Worm (Caenorhabditis elegans) whole organism, early embryonic: ENCODE measurements around the gene skpo-3.

Experiments used
- F13C5.2 ChIP-seq: sonication (generic microtip); optimal IDR thresholded peaks from 2 replicates; lab custom pipeline; 2017; ENCODE audit warnings: mild to moderate bottlenecking, missing genetic modification characterization, inconsistent platforms, missing compliant biosample characterization
- aly-1 ChIP-seq: sonication (generic microtip); optimal IDR thresholded peaks from 2 replicates; lab custom pipeline; 2016; ENCODE audit warnings: missing genetic modification characterization, missing compliant biosample characterization
- scrt-1 ChIP-seq: fragments of 200-800 bp; sonication (Bioruptor generic); IDR thresholded peaks from 2 replicates; pipeline ENCODE4 v1.3.6; 2022; ENCODE audit warnings: missing genetic modification characterization, missing compliant biosample characterization
- tbx-11 ChIP-seq: fragments of 200-800 bp; sonication (Bioruptor generic); IDR thresholded peaks from 2 replicates; pipeline ENCODE4 v1.3.6; 2022; ENCODE audit warnings: missing genetic modification characterization, missing compliant biosample characterization

- no peak for TF ChIP-seq F13C5.2 (tag; lab: Kevin White, UChicago)
- TF ChIP-seq scrt-1 (GFP tag; lab: Robert Waterston, UW): no peak
- TF ChIP-seq aly-1 (tag; lab: Kevin White, UChicago): no peak
- TF ChIP-seq tbx-11 (GFP tag; lab: Robert Waterston, UW): no peak
Observed at ce11 chrII:7238791-7239190, 6.9 kb upstream of the skpo-3 start.
